Worm (Caenorhabditis elegans): Measurements from ENCODE around the gene ift-81.
A peak's percentile ranks its signal among the peaks of the same experiment; 100 is the strongest.

The ift-81 gene

ce11 chrX:5319214-5319838, 21.0 kb downstream of the ift-81 start (continued):
- peak; percentile 89; the same call in 1 of the 2 replicates for TF ChIP-seq ztf-25 (GFP tag; IDR thresholded peaks at IDR 0.05)
- TF ChIP-seq mes-4 (tag; optimal IDR thresholded peaks at IDR 0.05) = peak; percentile 72
- TF ChIP-seq mel-28 (tag; optimal IDR thresholded peaks at IDR 0.05; ENCODE audit: borderline replicate concordance) = no peak
- 0 out of 2 replicates have a peak, but pooled peaks have one; percentile 36 for TF ChIP-seq lag-1 (GFP tag; IDR thresholded peaks at IDR 0.05)
- no peak for TF ChIP-seq lsy-27 (tag; optimal IDR thresholded peaks at IDR 0.05; ENCODE audit: borderline replicate concordance, insufficient read depth)
- TF ChIP-seq nfya-2 (GFP tag; IDR thresholded peaks at IDR 0.05) = no peak
- peak; percentile 56 for TF ChIP-seq atf-7 (tag; optimal IDR thresholded peaks at IDR 0.05)
- TF ChIP-seq die-1 (tag; optimal IDR thresholded peaks at IDR 0.05) = peak; percentile 83
- TF ChIP-seq repo-1 (tag; optimal IDR thresholded peaks at IDR 0.05) = no peak
- TF ChIP-seq ztf-28 (GFP tag; IDR thresholded peaks at IDR 0.05) = no peak
- TF ChIP-seq ceh-91 (GFP tag; IDR thresholded peaks at IDR 0.05) = no peak
- TF ChIP-seq B0019.2 (GFP tag; conservative IDR thresholded peaks at IDR 0.05) = no peak
- TF ChIP-seq F22D6.2 (tag; optimal IDR thresholded peaks at IDR 0.05) = no peak
- no peak for TF ChIP-seq attf-6 (GFP tag; IDR thresholded peaks at IDR 0.05)
- TF ChIP-seq lin-40 (tag; optimal IDR thresholded peaks at IDR 0.05) = peak; percentile 63
- peak; percentile 17 for TF ChIP-seq attf-5 (GFP tag; optimal IDR thresholded peaks at IDR 0.05)
- no peak for TF ChIP-seq ztf-3 (GFP tag; optimal IDR thresholded peaks at IDR 0.05)
- TF ChIP-seq hmg-20 (GFP tag; IDR thresholded peaks at IDR 0.05) = peak; percentile 76
- TF ChIP-seq nhr-90 (tag; optimal IDR thresholded peaks at IDR 0.05) = no peak
- no peak for TF ChIP-seq fkh-3 (tag; optimal IDR thresholded peaks at IDR 0.05)
- peak; percentile 14 for TF ChIP-seq K12H6.12 (tag; optimal IDR thresholded peaks at IDR 0.05)
- no peak for TF ChIP-seq F39B2.1 (GFP tag; IDR thresholded peaks at IDR 0.05)
- TF ChIP-seq athp-1 (tag; optimal IDR thresholded peaks at IDR 0.05) = no peak
- no peak for TF ChIP-seq tbx-9 (tag; optimal IDR thresholded peaks at IDR 0.05; ENCODE audit: borderline replicate concordance)
- peak; percentile 62 for TF ChIP-seq mxl-1 (tag; optimal IDR thresholded peaks at IDR 0.05)
- no peak for TF ChIP-seq pha-4 (tag; optimal IDR thresholded peaks at IDR 0.05)
- TF ChIP-seq ceh-79 (tag; optimal IDR thresholded peaks at IDR 0.05) = no peak
- no peak for TF ChIP-seq C17E4.6 (GFP tag; IDR thresholded peaks at IDR 0.05)
- peak; percentile 64; the same call in 1 of the 2 replicates for TF ChIP-seq egl-44 (GFP tag; IDR thresholded peaks at IDR 0.05)
- peak; percentile 79 for TF ChIP-seq ceh-40 (GFP tag; IDR thresholded peaks at IDR 0.05)
- no peak for TF ChIP-seq ztf-22 (GFP tag; optimal IDR thresholded peaks at IDR 0.05)
- TF ChIP-seq ZK185.1 (tag; optimal IDR thresholded peaks at IDR 0.05; ENCODE audit: poor library complexity, severe bottlenecking) = peak; percentile 84
- peak; percentile 98 for TF ChIP-seq tbp1 (GFP tag; optimal IDR thresholded peaks at IDR 0.05)
- TF ChIP-seq dpl-1 (GFP tag; optimal IDR thresholded peaks at IDR 0.05) = peak; percentile 4
- peak; percentile 15 to 31 for TF ChIP-seq let-607 (tag; optimal IDR thresholded peaks at IDR 0.05)
- TF ChIP-seq ekl-4 (GFP tag; IDR thresholded peaks at IDR 0.05) = no peak; the same call in 1 of the 2 replicates
- TF ChIP-seq ceh-100 (GFP tag; IDR thresholded peaks at IDR 0.05) = no peak
- no peak for TF ChIP-seq hsf-1 (GFP tag; IDR thresholded peaks at IDR 0.05)
- peak; percentile 22 for TF ChIP-seq ztf-26 (tag; optimal IDR thresholded peaks at IDR 0.05)
- peak; percentile 27 for TF ChIP-seq ztf-18 (tag; optimal IDR thresholded peaks at IDR 0.05)
- peak; percentile 96 for TF ChIP-seq rpc-1 (optimal IDR thresholded peaks at IDR 0.05)
- peak; percentile 87 for TF ChIP-seq rpc-1 (tag; optimal IDR thresholded peaks at IDR 0.05)
- TF ChIP-seq T07F8.4 (tag; optimal IDR thresholded peaks at IDR 0.05) = peak; percentile 50
- no peak for TF ChIP-seq F37B4.10 (GFP tag; IDR thresholded peaks at IDR 0.05)
- TF ChIP-seq egrh-3 (GFP tag; IDR thresholded peaks at IDR 0.05) = no peak
- no peak for TF ChIP-seq dpff-1 (tag; optimal IDR thresholded peaks at IDR 0.05)
- TF ChIP-seq zim-3 (tag; optimal IDR thresholded peaks at IDR 0.05) = peak; percentile 81
- no peak for TF ChIP-seq C06A6.2 (GFP tag; conservative IDR thresholded peaks at IDR 0.05)
- TF ChIP-seq nfya-1 (tag; optimal IDR thresholded peaks at IDR 0.05; ENCODE audit: borderline replicate concordance, insufficient read depth) = no peak
